Fruit fly (Drosophila melanogaster) whole organism, adult: ENCODE data around the gene CG7742.

Experiments used
- CG11617 ChIP-seq: fragments of 200-800 bp; sonication (Bioruptor generic); optimal IDR thresholded peaks from 2 replicates; lab custom pipeline; 2017; ENCODE audit warnings: mild to moderate bottlenecking, missing biosample characterization, missing genetic modification reagents, missing genetic modification characterization
- CG12768 ChIP-seq: fragments of 200-800 bp; sonication (Bioruptor generic); optimal IDR thresholded peaks from 2 replicates; lab custom pipeline; 2017; ENCODE audit warnings: missing biosample characterization, missing genetic modification characterization, mild to moderate bottlenecking, moderate library complexity, missing genetic modification reagents
- CG14711 ChIP-seq: fragments of 200-800 bp; sonication (Bioruptor generic); optimal IDR thresholded peaks from 2 replicates; lab custom pipeline; 2018; ENCODE audit warnings: missing biosample characterization, mild to moderate bottlenecking, missing genetic modification characterization, moderate library complexity
- CG1620 ChIP-seq: fragments of 200-800 bp; sonication (Bioruptor generic); optimal IDR thresholded peaks from 2 replicates; lab custom pipeline; 2016; ENCODE audit warnings: missing biosample characterization, missing genetic modification characterization
- CG33017 ChIP-seq: fragments of 200-800 bp; sonication (Bioruptor generic); optimal IDR thresholded peaks from 2 replicates; lab custom pipeline; 2018; ENCODE audit warnings: missing biosample characterization, mild to moderate bottlenecking, missing genetic modification characterization, moderate library complexity
- CG5204 ChIP-seq: fragments of 200-800 bp; sonication (Bioruptor generic); optimal IDR thresholded peaks from 2 replicates; lab custom pipeline; 2016; ENCODE audit warnings: missing biosample characterization, missing genetic modification characterization
- CG7045 ChIP-seq: fragments of 200-800 bp; sonication (Bioruptor generic); optimal IDR thresholded peaks from 2 replicates; lab custom pipeline; 2017; ENCODE audit warnings: missing biosample characterization, mild to moderate bottlenecking, missing genetic modification characterization
- CG7101 ChIP-seq: fragments of 200-800 bp; sonication (Bioruptor generic); optimal IDR thresholded peaks from 2 replicates; lab custom pipeline; 2018; ENCODE audit warnings: missing biosample characterization, mild to moderate bottlenecking, missing genetic modification characterization, moderate library complexity
- Clk ChIP-seq: fragments of 200-800 bp; sonication (Bioruptor generic); optimal IDR thresholded peaks from 2 replicates; lab custom pipeline; 2017; ENCODE audit warnings: missing biosample characterization, missing genetic modification characterization
- Crg-1 ChIP-seq: fragments of 200-800 bp; sonication (Bioruptor generic); optimal IDR thresholded peaks from 2 replicates; lab custom pipeline; 2016; ENCODE audit warnings: missing biosample characterization, missing genetic modification characterization
- Hr96 ChIP-seq: fragments of 200-800 bp; sonication (Bioruptor generic); optimal IDR thresholded peaks from 2 replicates; lab custom pipeline; 2016; ENCODE audit warnings: missing biosample characterization, missing genetic modification characterization
- Mnt ChIP-seq: fragments of 200-800 bp; sonication (Bioruptor generic); optimal IDR thresholded peaks from 2 replicates; lab custom pipeline; 2016; ENCODE audit warnings: missing biosample characterization, mild to moderate bottlenecking, missing genetic modification characterization
- bab1 ChIP-seq: fragments of 200-800 bp; sonication (Bioruptor generic); optimal IDR thresholded peaks from 3 replicates; lab custom pipeline; 2019; ENCODE audit warnings: missing biosample characterization, mild to moderate bottlenecking, missing genetic modification characterization, moderate library complexity
- cic ChIP-seq: fragments of 200-800 bp; sonication (Bioruptor generic); optimal IDR thresholded peaks from 2 replicates; lab custom pipeline; 2017; ENCODE audit warnings: missing biosample characterization, mild to moderate bottlenecking, missing genetic modification characterization, moderate library complexity
- cnc ChIP-seq, 2 experiments: fragments of >200 bp; optimal IDR thresholded peaks; 2 replicates each; lab custom pipeline; 2017
- kay ChIP-seq: fragments of 200-800 bp; sonication (Bioruptor generic); peaks from one replicate; lab custom pipeline; 2016; ENCODE audit warnings: missing biosample characterization, missing genetic modification characterization, borderline replicate concordance
- ovo ChIP-seq: fragments of 200-800 bp; sonication (Bioruptor generic); optimal IDR thresholded peaks from 2 replicates; lab custom pipeline; 2016; ENCODE audit warnings: missing biosample characterization, missing genetic modification characterization
- pad ChIP-seq: fragments of 200-800 bp; sonication (Bioruptor generic); optimal IDR thresholded peaks from 3 replicates; lab custom pipeline; 2017; ENCODE audit warnings: missing biosample characterization, missing genetic modification characterization, mild to moderate bottlenecking, moderate library complexity, missing genetic modification reagents
- tj ChIP-seq: fragments of 200-800 bp; sonication (Bioruptor generic); optimal IDR thresholded peaks from 3 replicates; lab custom pipeline; 2017; ENCODE audit warnings: missing biosample characterization, mild to moderate bottlenecking, missing genetic modification characterization, moderate library complexity
- toe ChIP-seq: fragments of 200-800 bp; sonication (Bioruptor generic); optimal IDR thresholded peaks from 2 replicates; lab custom pipeline; 2016; ENCODE audit warnings: missing biosample characterization, missing genetic modification characterization

The CG7742 gene

DNA sequence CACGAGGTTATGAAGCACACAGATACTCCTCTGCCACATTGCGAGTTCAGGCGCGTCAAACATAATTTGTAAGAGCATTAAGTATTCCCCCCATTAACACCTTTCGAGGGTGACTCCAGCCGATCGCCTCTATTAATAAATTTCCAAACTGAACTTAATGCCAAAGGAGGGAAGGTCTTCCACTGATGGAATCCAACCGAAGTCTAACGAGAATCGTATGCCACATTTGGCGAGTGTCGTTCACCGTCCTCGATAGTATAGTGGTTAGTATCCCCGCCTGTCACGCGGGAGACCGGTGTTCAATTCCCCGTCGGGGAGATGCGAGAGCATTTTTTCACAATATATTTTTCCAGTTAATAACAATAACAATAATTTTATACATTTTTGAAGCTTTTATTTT lies 25.6 kb upstream of the CG7742 start:
- TF ChIP-seq CG11617 (GFP tag; lab: Kevin White, UChicago) (no peak), Hr96 (GFP tag; lab: Kevin White, UChicago) (no peak), pad (GFP tag; lab: Kevin White, UChicago) (no peak), bab1 (GFP tag; lab: Kevin White, UChicago) (peak; percentile 9)

DNA sequence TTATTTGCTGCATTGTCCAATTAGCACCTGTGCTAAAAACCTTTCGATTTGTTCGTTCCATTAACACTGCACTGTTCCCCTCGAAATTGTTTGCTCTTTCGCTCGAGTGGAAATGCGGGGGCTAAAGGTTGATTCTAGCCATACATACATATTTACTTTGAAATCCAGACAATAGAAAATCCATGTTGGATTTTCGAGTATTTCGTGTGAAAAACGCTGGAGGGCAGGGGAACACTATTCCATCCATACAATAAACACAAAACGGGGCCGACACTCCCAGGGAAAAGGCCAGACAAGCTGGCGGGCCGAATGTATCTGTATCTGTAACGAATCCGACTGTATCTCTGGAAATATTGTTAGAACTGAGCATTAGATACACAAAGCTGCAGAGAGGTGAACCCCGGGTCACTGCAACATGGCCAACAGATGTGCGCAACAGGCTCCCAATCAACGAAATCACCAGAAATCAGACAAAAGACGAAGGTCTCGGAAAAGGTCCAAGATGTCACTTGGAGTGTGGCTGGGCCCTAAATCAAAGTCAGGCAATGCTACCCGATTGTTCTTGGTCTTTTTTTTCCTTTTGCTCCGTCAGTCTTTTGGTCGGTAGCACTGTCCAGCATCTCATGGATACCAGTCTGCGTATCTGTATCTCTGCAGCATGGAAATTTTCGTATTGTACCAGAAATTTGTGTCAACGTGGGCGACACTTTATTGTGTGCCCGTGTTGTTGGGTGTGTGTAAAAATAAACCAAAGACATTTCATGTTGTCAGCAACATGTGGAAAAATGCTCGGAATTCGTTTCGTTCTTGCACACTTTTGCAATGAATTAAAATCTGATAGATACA lies 24.8 kb upstream of the CG7742 start:
- TF ChIP-seq tj (no peak), CG33017 (tag; lab: Kevin White, UChicago) (no peak)

DNA sequence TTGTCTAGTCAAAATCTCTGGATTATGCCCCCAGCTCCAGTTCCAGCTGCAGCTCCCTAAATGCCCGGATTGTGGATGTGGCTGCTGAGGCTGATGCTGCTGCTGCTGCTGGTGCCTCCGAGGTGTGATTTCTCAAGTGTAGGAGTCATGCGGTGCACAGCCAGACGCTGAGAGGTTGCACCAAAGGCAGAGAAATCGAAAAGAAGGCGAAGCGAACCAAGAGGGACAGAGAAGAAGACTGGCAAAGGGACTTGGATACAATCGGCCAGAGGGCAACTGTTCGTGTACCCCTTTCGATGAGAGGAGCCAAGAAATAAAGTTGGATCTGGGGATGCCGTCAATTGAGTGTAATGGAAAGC lies 23.7 kb upstream of the CG7742 start:
- TF ChIP-seq ovo (GFP tag; lab: Kevin White, UChicago) (no peak), CG7045 (no peak), CG5204 (GFP tag; lab: Kevin White, UChicago) (no peak), Clk (no peak), CG14711 (tag; lab: Kevin White, UChicago) (no peak), Crg-1 (GFP tag; lab: Kevin White, UChicago) (no peak), cnc (optimal IDR thresholded peaks at IDR 0.05; lab: Kevin White, UChicago) (no peak), CG7101 (tag; lab: Kevin White, UChicago) (no peak), Mnt (GFP tag; lab: Kevin White, UChicago) (no peak), cic (GFP tag; lab: Kevin White, UChicago) (no peak), CG12768 (GFP tag; lab: Kevin White, UChicago) (no peak), tj (no peak), pad (GFP tag; lab: Kevin White, UChicago) (no peak), bab1 (GFP tag; lab: Kevin White, UChicago) (no peak), Hr96 (GFP tag; lab: Kevin White, UChicago) (no peak), CG1620 (GFP tag; lab: Kevin White, UChicago) (no peak), toe (GFP tag; lab: Kevin White, UChicago) (no peak), CG11617 (GFP tag; lab: Kevin White, UChicago) (no peak)

DNA sequence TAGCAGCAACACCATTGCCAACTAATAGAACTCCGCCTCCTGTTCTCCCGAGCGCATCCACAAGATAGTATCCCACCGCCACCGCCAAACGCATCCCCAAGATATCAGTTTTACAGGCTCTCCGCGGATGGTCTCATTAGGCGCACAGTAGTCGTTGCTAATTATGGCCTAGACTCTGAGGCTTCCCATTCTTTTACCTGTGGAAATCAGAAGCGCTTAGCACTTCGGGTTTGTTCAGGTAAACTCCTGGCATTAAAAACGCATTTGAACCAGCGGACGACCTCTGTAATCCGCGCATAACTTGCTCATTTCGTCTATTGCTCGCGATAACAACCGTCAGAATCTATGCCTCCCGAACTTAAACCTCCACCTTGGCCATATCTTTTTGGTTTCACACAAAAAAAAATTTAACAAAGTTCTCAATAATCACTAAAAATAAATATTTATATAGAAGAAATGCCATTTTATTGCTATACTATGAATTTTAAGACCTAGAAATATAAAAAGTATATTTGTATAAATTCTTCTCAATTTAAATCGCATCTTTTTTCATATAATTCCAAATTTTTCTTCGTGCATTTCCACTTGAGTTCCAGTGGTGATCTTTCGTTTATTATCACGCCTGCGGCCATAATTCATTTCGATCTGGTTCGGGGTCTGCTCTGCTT lies 23.2 kb upstream of the CG7742 start:
- no peak for TF ChIP-seq Crg-1 (GFP tag; lab: Kevin White, UChicago)
- peak; percentile 51 for TF ChIP-seq kay (GFP tag; lab: Kevin White, UChicago)

DNA sequence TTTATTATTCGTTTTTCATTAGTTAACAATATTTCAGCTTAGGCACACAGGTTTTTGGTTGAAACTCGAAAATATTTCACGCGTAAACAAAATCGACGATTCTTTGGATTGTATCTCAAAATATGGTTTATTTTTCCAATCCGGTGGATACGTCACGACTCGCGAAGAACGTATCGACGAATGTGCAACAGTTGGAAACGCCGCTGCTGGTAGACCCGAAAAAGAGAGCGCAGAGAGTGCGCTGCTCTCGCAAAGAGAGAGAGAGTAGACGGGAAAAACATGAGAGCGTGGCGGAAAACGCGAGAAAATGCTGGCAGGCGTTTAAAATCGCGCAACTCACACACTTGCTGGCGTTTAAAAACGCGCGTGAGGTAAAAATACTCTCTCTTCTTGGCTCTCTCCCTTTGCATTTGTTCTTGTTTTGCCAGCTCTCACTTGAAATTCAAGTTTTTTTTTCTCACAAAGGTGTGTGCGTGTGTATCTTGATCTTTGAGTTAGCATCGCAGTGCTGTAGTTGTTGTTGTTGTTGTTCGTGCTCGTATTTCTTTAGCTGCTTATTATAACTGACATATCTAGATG lies 22.4 kb upstream of the CG7742 start:
- TF ChIP-seq CG11617 (GFP tag; lab: Kevin White, UChicago) (no peak), Clk (no peak), ovo (GFP tag; lab: Kevin White, UChicago) (no peak), pad (GFP tag; lab: Kevin White, UChicago) (no peak), CG33017 (tag; lab: Kevin White, UChicago) (peak; percentile 8), cnc (optimal IDR thresholded peaks at IDR 0.05; lab: Kevin White, UChicago) (no peak), kay (GFP tag; lab: Kevin White, UChicago) (no peak), CG7101 (tag; lab: Kevin White, UChicago) (peak; percentile 20), cic (GFP tag; lab: Kevin White, UChicago) (no peak), Crg-1 (GFP tag; lab: Kevin White, UChicago) (no peak), Hr96 (GFP tag; lab: Kevin White, UChicago) (no peak), toe (GFP tag; lab: Kevin White, UChicago) (no peak), Mnt (GFP tag; lab: Kevin White, UChicago) (peak; percentile 31), CG5204 (GFP tag; lab: Kevin White, UChicago) (no peak), CG14711 (tag; lab: Kevin White, UChicago) (no peak), CG7045 (no peak), CG12768 (GFP tag; lab: Kevin White, UChicago) (no peak), tj (peak; percentile 92), bab1 (GFP tag; lab: Kevin White, UChicago) (no peak), CG1620 (GFP tag; lab: Kevin White, UChicago) (no peak)

DNA sequence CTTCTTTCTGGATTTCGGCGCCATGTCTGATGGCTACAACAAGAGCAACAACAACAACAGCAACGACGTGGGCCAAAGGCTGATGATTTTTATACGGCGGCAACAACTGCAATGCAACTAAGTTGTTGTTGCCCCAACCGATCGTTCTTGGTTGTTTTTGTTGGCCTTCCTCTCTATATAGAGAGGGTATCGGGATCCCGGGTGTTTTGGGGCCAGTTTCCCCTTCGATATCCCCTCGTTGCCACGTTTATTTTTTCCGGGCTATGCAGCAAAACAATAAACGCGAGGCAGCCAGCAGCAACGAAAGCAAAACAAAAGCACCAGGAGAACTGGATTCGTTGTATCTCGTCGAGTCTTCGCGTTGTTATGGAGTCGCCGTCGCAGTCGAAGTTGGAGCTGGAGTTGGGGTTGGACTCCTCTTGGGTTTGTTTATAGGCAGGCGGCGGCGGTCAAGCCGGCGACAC lies 21.5 kb upstream of the CG7742 start:
- no peak for TF ChIP-seq pad (GFP tag; lab: Kevin White, UChicago)
- TF ChIP-seq CG5204 (GFP tag; lab: Kevin White, UChicago): no peak
- no peak for TF ChIP-seq Clk
- TF ChIP-seq toe (GFP tag; lab: Kevin White, UChicago): no peak
- no peak for TF ChIP-seq bab1 (GFP tag; lab: Kevin White, UChicago)
- no peak for TF ChIP-seq CG12768 (GFP tag; lab: Kevin White, UChicago)
- no peak for TF ChIP-seq CG11617 (GFP tag; lab: Kevin White, UChicago)
- TF ChIP-seq kay (GFP tag; lab: Kevin White, UChicago): no peak
- no peak for TF ChIP-seq ovo (GFP tag; lab: Kevin White, UChicago)
- no peak for TF ChIP-seq CG7045
- no peak for TF ChIP-seq CG7101 (tag; lab: Kevin White, UChicago)
- no peak for TF ChIP-seq Mnt (GFP tag; lab: Kevin White, UChicago)
- TF ChIP-seq CG14711 (tag; lab: Kevin White, UChicago): no peak
